Worm (Caenorhabditis elegans): ENCODE measurements around the gene F59E12.3.

- TF ChIP-seq W03F9.2 (tag; optimal IDR thresholded peaks at IDR 0.05) = no peak
- peak; percentile 84 for TF ChIP-seq him-1 (tag; optimal IDR thresholded peaks at IDR 0.05)
- TF ChIP-seq dao-5 (tag; optimal IDR thresholded peaks at IDR 0.05) = peak; percentile 69
Observed at ce11 chrII:5661735-5662177, 23.6 kb downstream of the F59E12.3 start.

Measured in whole organism, L4/young adult.